Fruit fly (Drosophila melanogaster) whole organism, embryonic: ENCODE measurements around the gene Art4.

Experiments
- CG11247 ChIP-seq: fragments of 200-800 bp; sonication (Bioruptor generic); IDR thresholded peaks from 2 replicates; pipeline ENCODE4 v1.3.6; 2022; ENCODE audit warnings: missing biosample characterization, missing genetic modification characterization
- CG12299 ChIP-seq: fragments of 200-800 bp; sonication (Bioruptor generic); optimal IDR thresholded peaks from 2 replicates; lab custom pipeline; 2018; ENCODE audit warnings: missing biosample characterization, mild to moderate bottlenecking, missing genetic modification characterization
- CG18011 ChIP-seq: fragments of 200-800 bp; sonication (Bioruptor generic); optimal IDR thresholded peaks from 2 replicates; lab custom pipeline; 2017; ENCODE audit warnings: missing biosample characterization, missing genetic modification characterization, mild to moderate bottlenecking, moderate library complexity, missing genotype
- CG2889 ChIP-seq: fragments of 200-800 bp; sonication (Bioruptor generic); IDR thresholded peaks from 3 replicates; pipeline ENCODE4 v1.3.6; 2022; ENCODE audit warnings: missing biosample characterization, missing genetic modification characterization
- CG30403 ChIP-seq: fragments of 200-800 bp; sonication (Bioruptor generic); optimal IDR thresholded peaks from 3 replicates; lab custom pipeline; 2016; ENCODE audit warnings: missing biosample characterization, missing genetic modification characterization
- CG31441 ChIP-seq: fragments of 200-800 bp; sonication (Bioruptor generic); IDR thresholded peaks from 2 replicates; pipeline ENCODE4 v1.3.6; 2022; ENCODE audit warnings: missing biosample characterization, missing genetic modification characterization
- CG42726 ChIP-seq: fragments of 200-800 bp; sonication (Bioruptor generic); IDR thresholded peaks from 2 replicates; pipeline ENCODE4 v1.3.6; 2022; ENCODE audit warnings: missing biosample characterization, missing genetic modification characterization; ENCODE audit not compliant: partially characterized antibody
- CG4282 ChIP-seq: fragments of 200-800 bp; sonication (Bioruptor generic); optimal IDR thresholded peaks from 2 replicates; lab custom pipeline; 2016; ENCODE audit warnings: missing biosample characterization, missing genetic modification characterization
- CG5180 ChIP-seq: fragments of 200-800 bp; sonication (Bioruptor generic); optimal IDR thresholded peaks from 3 replicates; lab custom pipeline; 2017; ENCODE audit warnings: missing biosample characterization, missing genetic modification characterization, mild to moderate bottlenecking, moderate library complexity, missing genetic modification reagents
- CG6175 ChIP-seq: fragments of 200-800 bp; sonication (Bioruptor generic); IDR thresholded peaks from 3 replicates; pipeline ENCODE4 v1.3.6; 2022; ENCODE audit warnings: missing biosample characterization, missing genetic modification characterization
- CG8388 ChIP-seq: fragments of 200-800 bp; sonication (Bioruptor generic); optimal IDR thresholded peaks from 2 replicates; lab custom pipeline; 2019; ENCODE audit warnings: missing biosample characterization, mild to moderate bottlenecking, missing genetic modification characterization, moderate library complexity
- CoRest ChIP-seq: fragments of 200-800 bp; sonication (Bioruptor generic); optimal IDR thresholded peaks from 3 replicates; lab custom pipeline; 2018; ENCODE audit warnings: missing biosample characterization, mild to moderate bottlenecking, missing genetic modification characterization, moderate library complexity
- Dad ChIP-seq: fragments of 200-800 bp; sonication (Bioruptor generic); optimal IDR thresholded peaks from 3 replicates; lab custom pipeline; 2016; ENCODE audit warnings: missing biosample characterization, missing genetic modification characterization
- E2f2 ChIP-seq: fragments of 200-800 bp; sonication (Bioruptor generic); IDR thresholded peaks from 2 replicates; pipeline ENCODE4 v1.3.6; 2022; ENCODE audit warnings: missing biosample characterization, missing genetic modification characterization
- Eip74EF ChIP-seq, 2 experiments: fragments of 200-800 bp in 1 of 2; fragments of >200 bp in 1 of 2; sonication (Bioruptor generic) in 1 of 2; optimal IDR thresholded peaks; 2 replicates each; lab custom pipeline; 2017 to 2019; ENCODE audit warnings: missing biosample characterization in 2 of 2, missing genetic modification characterization in 2 of 2, mild to moderate bottlenecking in 1 of 2, moderate library complexity in 1 of 2
- H15 ChIP-seq: fragments of 200-800 bp; sonication (Bioruptor generic); IDR thresholded peaks from 3 replicates; pipeline ENCODE4 v1.3.6; 2022; ENCODE audit warnings: missing biosample characterization, missing genetic modification characterization
- H2.0 ChIP-seq: fragments of 200-800 bp; sonication (Bioruptor generic); IDR thresholded peaks from 2 replicates; pipeline ENCODE4 v1.3.6; 2022; ENCODE audit warnings: missing biosample characterization, missing genetic modification characterization
- Hmr ChIP-seq: fragments of 200-800 bp; sonication (Bioruptor generic); optimal IDR thresholded peaks from 3 replicates; lab custom pipeline; 2017; ENCODE audit warnings: mild to moderate bottlenecking, missing biosample characterization, missing genetic modification reagents, missing genetic modification characterization
- Hr51 ChIP-seq, 2 experiments: fragments of 200-800 bp; sonication (Bioruptor generic); optimal IDR thresholded peaks; 2 replicates in 1 of 2; 3 replicates in 1 of 2; lab custom pipeline; 2016 to 2018; ENCODE audit warnings: missing biosample characterization in 2 of 2, missing genetic modification characterization in 2 of 2, mild to moderate bottlenecking in 1 of 2, moderate library complexity in 1 of 2
- MTF-1 ChIP-seq: fragments of 200-800 bp; sonication (Bioruptor generic); optimal IDR thresholded peaks from 2 replicates; lab custom pipeline; 2018; ENCODE audit warnings: missing biosample characterization, mild to moderate bottlenecking, missing genetic modification characterization, borderline replicate concordance
- Mad ChIP-seq: fragments of 200-800 bp; sonication (Bioruptor generic); optimal IDR thresholded peaks from 2 replicates; lab custom pipeline; 2016; ENCODE audit warnings: missing biosample characterization, missing genetic modification characterization
- NC2α ChIP-seq: fragments of 200-800 bp; sonication (Bioruptor generic); optimal IDR thresholded peaks from 2 replicates; lab custom pipeline; 2016; ENCODE audit warnings: missing biosample characterization, missing genetic modification characterization
- Ravus ChIP-seq: fragments of 200-800 bp; sonication (Bioruptor generic); IDR thresholded peaks from 2 replicates; pipeline ENCODE4 v1.3.6; 2022; ENCODE audit warnings: missing biosample characterization, missing genetic modification characterization
- Rx ChIP-seq: fragments of 200-800 bp; sonication (Bioruptor generic); IDR thresholded peaks from 2 replicates; pipeline ENCODE4 v1.3.6; 2022; ENCODE audit warnings: missing biosample characterization, missing genetic modification characterization
- Six4 ChIP-seq: fragments of 200-800 bp; sonication (Bioruptor generic); optimal IDR thresholded peaks from 2 replicates; lab custom pipeline; 2016; ENCODE audit warnings: missing biosample characterization, missing genetic modification characterization
- Trl ChIP-seq, 3 experiments: fragments of >200 bp in 2 of 3; fragments of 200-800 bp in 1 of 3; sonication (Bioruptor generic) in 1 of 3; optimal IDR thresholded peaks; 2 replicates in 1 of 3; 3 replicates in 2 of 3; lab custom pipeline; 2016 to 2017; ENCODE audit warnings: missing biosample characterization in 1 of 3, missing genetic modification characterization in 1 of 3
- Usf ChIP-seq: fragments of 200-800 bp; sonication (Bioruptor generic); optimal IDR thresholded peaks from 2 replicates; lab custom pipeline; 2017; ENCODE audit warnings: missing genotype, missing biosample characterization, missing genetic modification characterization
- Xbp1 ChIP-seq: fragments of 200-800 bp; sonication (Bioruptor generic); optimal IDR thresholded peaks from 3 replicates; lab custom pipeline; 2016; ENCODE audit warnings: missing biosample characterization, mild to moderate bottlenecking, missing genetic modification characterization
- YL-1 ChIP-seq: fragments of 200-800 bp; sonication (Bioruptor generic); optimal IDR thresholded peaks from 3 replicates; lab custom pipeline; 2017; ENCODE audit warnings: missing biosample characterization, mild to moderate bottlenecking, missing genetic modification characterization
- az2 ChIP-seq: fragments of 200-800 bp; sonication (Bioruptor generic); optimal IDR thresholded peaks from 3 replicates; lab custom pipeline; 2016; ENCODE audit warnings: missing biosample characterization, missing genetic modification characterization
- cas ChIP-seq: fragments of 200-800 bp; sonication (Bioruptor generic); IDR thresholded peaks from 2 replicates; pipeline ENCODE4 v1.3.6; 2022; ENCODE audit warnings: missing biosample characterization, missing genetic modification characterization
- dmrt99B ChIP-seq: fragments of 200-800 bp; sonication (Bioruptor generic); optimal IDR thresholded peaks from 2 replicates; lab custom pipeline; 2018; ENCODE audit warnings: missing biosample characterization, mild to moderate bottlenecking, missing genetic modification characterization, moderate library complexity
- gcm ChIP-seq: fragments of 200-800 bp; sonication (Bioruptor generic); optimal IDR thresholded peaks from 2 replicates; lab custom pipeline; 2019; ENCODE audit warnings: missing biosample characterization, mild to moderate bottlenecking, missing genetic modification characterization, moderate library complexity
- gcm2 ChIP-seq: fragments of 200-800 bp; sonication (Bioruptor generic); optimal IDR thresholded peaks from 2 replicates; lab custom pipeline; 2016; ENCODE audit warnings: missing biosample characterization, missing genetic modification characterization
- gro ChIP-seq: fragments of 200-800 bp; sonication (Bioruptor generic); optimal IDR thresholded peaks from 2 replicates; lab custom pipeline; 2016; ENCODE audit warnings: missing biosample characterization, missing genetic modification characterization
- ham ChIP-seq: fragments of 200-800 bp; sonication (Bioruptor generic); IDR thresholded peaks from 2 replicates; pipeline ENCODE4 v1.3.6; 2022; ENCODE audit warnings: missing biosample characterization, missing genetic modification characterization
- her ChIP-seq: fragments of 200-800 bp; sonication (Bioruptor generic); optimal IDR thresholded peaks from 2 replicates; lab custom pipeline; 2016; ENCODE audit warnings: missing biosample characterization, missing genetic modification characterization
- ind ChIP-seq: fragments of 200-800 bp; sonication (Bioruptor generic); optimal IDR thresholded peaks from 3 replicates; lab custom pipeline; 2016; ENCODE audit warnings: missing biosample characterization, missing genetic modification characterization
- knrl ChIP-seq: fragments of 200-800 bp; sonication (Bioruptor generic); IDR thresholded peaks from 3 replicates; pipeline ENCODE4 v1.3.6; 2022; ENCODE audit warnings: missing biosample characterization, missing genetic modification characterization; ENCODE audit not compliant: partially characterized antibody
- nerfin-2 ChIP-seq: fragments of 200-800 bp; sonication (Bioruptor generic); IDR thresholded peaks from 2 replicates; pipeline ENCODE4 v1.3.6; 2022; ENCODE audit warnings: missing biosample characterization, missing genetic modification characterization; ENCODE audit not compliant: partially characterized antibody
- p53 ChIP-seq: fragments of 200-800 bp; sonication (Bioruptor generic); optimal IDR thresholded peaks from 2 replicates; lab custom pipeline; 2016; ENCODE audit warnings: missing biosample characterization, missing genetic modification characterization
- pum ChIP-seq: fragments of 200-800 bp; sonication (Bioruptor generic); optimal IDR thresholded peaks from 2 replicates; lab custom pipeline; 2016; ENCODE audit warnings: missing biosample characterization, missing genetic modification characterization
- ro ChIP-seq: fragments of 200-800 bp; sonication (Bioruptor generic); IDR thresholded peaks from 2 replicates; pipeline ENCODE4 v1.3.6; 2022; ENCODE audit warnings: missing biosample characterization, missing genetic modification characterization
- sima ChIP-seq: fragments of 200-800 bp; sonication (Bioruptor generic); optimal IDR thresholded peaks from 2 replicates; lab custom pipeline; 2016; ENCODE audit warnings: missing biosample characterization, missing genetic modification characterization
- tll ChIP-seq, 2 experiments: fragments of 200-800 bp in 1 of 2; fragments of >200 bp in 1 of 2; sonication (Bioruptor generic) in 1 of 2; optimal IDR thresholded peaks; 2 replicates each; lab custom pipeline; 2017 to 2019; ENCODE audit warnings: missing biosample characterization in 2 of 2, missing genetic modification characterization in 2 of 2, mild to moderate bottlenecking in 1 of 2, moderate library complexity in 1 of 2
- tna ChIP-seq: fragments of 200-800 bp; sonication (Bioruptor generic); IDR thresholded peaks from 2 replicates; pipeline ENCODE4 v1.3.6; 2022; ENCODE audit warnings: missing biosample characterization, missing genetic modification characterization; ENCODE audit not compliant: partially characterized antibody
- usp ChIP-seq: fragments of >200 bp; optimal IDR thresholded peaks from 2 replicates; lab custom pipeline; 2017; ENCODE audit warnings: missing biosample characterization, missing genetic modification characterization
- vvl ChIP-seq: fragments of 200-800 bp; sonication (Bioruptor generic); IDR thresholded peaks from 2 replicates; pipeline ENCODE4 v1.3.6; 2022; ENCODE audit warnings: missing biosample characterization, missing genetic modification characterization
- zf30C ChIP-seq: fragments of 200-800 bp; sonication (Bioruptor generic); optimal IDR thresholded peaks from 3 replicates; lab custom pipeline; 2018; ENCODE audit warnings: missing biosample characterization, mild to moderate bottlenecking, missing genetic modification characterization

Gene Art4

DNA sequence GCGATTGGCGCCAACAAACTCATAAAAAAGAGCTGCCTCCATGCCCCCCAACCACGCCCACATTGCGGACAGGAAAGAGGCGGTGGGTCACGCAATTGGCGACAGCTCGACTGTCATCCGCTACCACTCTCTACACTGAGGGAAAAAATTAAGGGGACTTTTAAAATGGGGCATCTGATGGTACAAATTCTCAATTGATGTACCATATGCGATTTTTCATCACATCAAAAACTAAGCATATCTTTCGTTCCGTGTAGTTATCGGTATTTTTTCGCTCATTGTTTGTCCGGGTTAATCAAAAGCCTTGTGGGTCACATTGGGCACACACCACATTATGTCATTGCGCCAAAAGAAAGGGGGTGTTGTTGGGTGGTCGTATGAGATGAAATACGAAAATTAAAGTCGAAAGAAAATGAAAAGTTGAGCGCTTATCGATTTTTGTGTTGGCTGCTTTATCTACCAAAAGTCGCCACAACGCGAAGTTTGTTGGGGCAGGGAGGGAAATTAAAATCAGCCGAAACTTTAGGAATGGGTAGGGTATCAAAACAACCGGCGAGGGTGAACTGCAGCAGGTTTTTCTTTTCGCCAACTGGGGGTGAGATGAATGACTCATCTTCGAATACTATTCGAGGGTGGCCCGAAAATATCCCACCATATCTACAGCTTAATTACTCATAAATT, 38.3 kb upstream of the Art4 start (continued):
- TF ChIP-seq H2.0 (GFP tag; lab: Robert Waterston, UW) (peak; percentile 19; the same call in 1 of the 2 replicates), Hr51 (GFP tag; optimal IDR thresholded peaks at IDR 0.05; lab: Kevin White, UChicago) (no peak), CoRest (tag; lab: Kevin White, UChicago) (no peak), zf30C (GFP tag; lab: Kevin White, UChicago) (peak; percentile 51), Usf (GFP tag; lab: Kevin White, UChicago) (no peak), CG11247 (GFP tag; lab: Robert Waterston, UW) (no peak), Six4 (GFP tag; lab: Kevin White, UChicago) (no peak), CG2889 (GFP tag; lab: Robert Waterston, UW) (0 out of 3 replicates have a peak, but pooled peaks have one; percentile 34), pum (GFP tag; lab: Kevin White, UChicago) (peak; percentile 5), H15 (GFP tag; lab: Robert Waterston, UW) (0 out of 3 replicates have a peak, but pooled peaks have one; percentile 23), Eip74EF (GFP tag; optimal IDR thresholded peaks at IDR 0.05; lab: Kevin White, UChicago) (no peak), cas (GFP tag; lab: Robert Waterston, UW) (no peak), Rx (no peak), CG6175 (GFP tag; lab: Robert Waterston, UW) (0 out of 3 replicates have a peak, but pooled peaks have one; percentile 40), usp (GFP tag; lab: Kevin White, UChicago) (no peak), CG12299 (tag; lab: Kevin White, UChicago) (no peak), ham (no peak), p53 (GFP tag; lab: Kevin White, UChicago) (no peak), CG30403 (GFP tag; lab: Kevin White, UChicago) (peak; percentile 12), sima (no peak), CG18011 (GFP tag; lab: Kevin White, UChicago) (no peak), nerfin-2 (GFP tag; lab: Robert Waterston, UW) (no peak), CG4282 (GFP tag; lab: Kevin White, UChicago) (no peak), CG42726 (GFP tag; lab: Robert Waterston, UW) (no peak), ind (GFP tag; lab: Kevin White, UChicago) (peak; percentile 46), CG5180 (no peak), Mad (GFP tag; lab: Kevin White, UChicago) (no peak), CG8388 (GFP tag; lab: Kevin White, UChicago) (no peak), az2 (peak; percentile 13), ro (GFP tag; lab: Robert Waterston, UW) (no peak), YL-1 (GFP tag; lab: Kevin White, UChicago) (no peak), gcm (no peak), dmrt99B (tag; lab: Kevin White, UChicago) (no peak), Xbp1 (peak; percentile 28), gcm2 (GFP tag; lab: Kevin White, UChicago) (no peak), Hmr (GFP tag; lab: Kevin White, UChicago) (peak; percentile 76), gro (no peak), Trl (optimal IDR thresholded peaks at IDR 0.05; lab: Kevin White, UChicago) (no peak), Trl (GFP tag; optimal IDR thresholded peaks at IDR 0.05; lab: Kevin White, UChicago) (peak; percentile 36), knrl (GFP tag; lab: Robert Waterston, UW) (no peak), vvl (GFP tag; lab: Robert Waterston, UW) (no peak), tna (no peak), NC2α (GFP tag; lab: Kevin White, UChicago) (no peak), E2f2 (GFP tag; lab: Robert Waterston, UW) (no peak), Ravus (GFP tag; lab: Robert Waterston, UW) (no peak), Dad (peak; percentile 9), CG31441 (GFP tag; lab: Robert Waterston, UW) (no peak), her (GFP tag; lab: Kevin White, UChicago) (peak; percentile 54), tll (GFP tag; optimal IDR thresholded peaks at IDR 0.05; lab: Kevin White, UChicago) (no peak), MTF-1 (GFP tag; lab: Kevin White, UChicago) (no peak)
